Worm (Caenorhabditis elegans): Measurements from ENCODE around the gene scl-23.

scl-23 gene

ce11 chrIV:89991-90390 is at the start of gene scl-23:
Gene scl-23, minus strand, starts transcription at chrIV:90091.
- TF ChIP-seq fos-1 (tag; optimal IDR thresholded peaks at IDR 0.05) (no peak), pqm-1 (tag; optimal IDR thresholded peaks at IDR 0.05) (no peak), elt-2 (tag; optimal IDR thresholded peaks at IDR 0.05) (no peak), egl-27 (tag; optimal IDR thresholded peaks at IDR 0.05) (no peak), lin-15B (tag; optimal IDR thresholded peaks at IDR 0.05) (no peak), ama-1 (optimal IDR thresholded peaks at IDR 0.05) (no peak), ztf-11 (tag; optimal IDR thresholded peaks at IDR 0.05) (no peak), elt-3 (tag; optimal IDR thresholded peaks at IDR 0.05) (no peak), ceh-82 (tag; optimal IDR thresholded peaks at IDR 0.05) (no peak), skn-1 (tag; optimal IDR thresholded peaks at IDR 0.05) (no peak), ztf-4 (tag; optimal IDR thresholded peaks at IDR 0.05) (no peak), vab-15 (tag; optimal IDR thresholded peaks at IDR 0.05) (no peak), pax-3 (tag; optimal IDR thresholded peaks at IDR 0.05) (no peak), zag-1 (tag; optimal IDR thresholded peaks at IDR 0.05) (no peak), unc-86 (tag; optimal IDR thresholded peaks at IDR 0.05) (no peak), dsc-1 (tag; optimal IDR thresholded peaks at IDR 0.05) (no peak)

ce11 chrIV:139652-140051 is 49.8 kb upstream of the scl-23 start:
- TF ChIP-seq nhr-76 (tag; optimal IDR thresholded peaks at IDR 0.05) (no peak), ceh-8 (GFP tag; optimal IDR thresholded peaks at IDR 0.05) (peak; percentile 29), ceh-82 (tag; optimal IDR thresholded peaks at IDR 0.05) (no peak), nhr-19 (GFP tag; conservative IDR thresholded peaks at IDR 0.05) (no peak), sox-4 (tag; optimal IDR thresholded peaks at IDR 0.05) (no peak)

ce11 chrIV:133968-134367 is 44.1 kb upstream of the scl-23 start:
- TF ChIP-seq zip-4 (GFP tag; optimal IDR thresholded peaks at IDR 0.05), result no peak
- TF ChIP-seq nhr-47 (tag; optimal IDR thresholded peaks at IDR 0.05), result peak; percentile 33
- TF ChIP-seq zag-1 (tag; optimal IDR thresholded peaks at IDR 0.05), result no peak
- TF ChIP-seq fkh-8 (tag; optimal IDR thresholded peaks at IDR 0.05), result peak; percentile 55
- TF ChIP-seq mdl-1 (tag; optimal IDR thresholded peaks at IDR 0.05), result no peak
- peak; percentile 53 for TF ChIP-seq egl-13 (tag; optimal IDR thresholded peaks at IDR 0.05)
- TF ChIP-seq dsc-1 (tag; optimal IDR thresholded peaks at IDR 0.05), result peak; percentile 83
- no peak for TF ChIP-seq ztf-4 (tag; optimal IDR thresholded peaks at IDR 0.05)
- TF ChIP-seq fkh-4 (tag; optimal IDR thresholded peaks at IDR 0.05; ENCODE audit: borderline replicate concordance), result no peak

- no peak for TF ChIP-seq mab-9 (GFP tag; IDR thresholded peaks at IDR 0.05)
- peak; percentile 18 for TF ChIP-seq tbx-2 (tag; optimal IDR thresholded peaks at IDR 0.05)
- peak in 1 of 3 experiments; percentile 25 for TF ChIP-seq ceh-82 (tag; optimal IDR thresholded peaks at IDR 0.05)
- TF ChIP-seq mef-2 (tag; optimal IDR thresholded peaks at IDR 0.05), result no peak
- no peak for TF ChIP-seq hlh-17 (GFP tag; optimal IDR thresholded peaks at IDR 0.05; ENCODE audit: borderline replicate concordance)
- peak; percentile 67 for TF ChIP-seq egl-13 (tag; optimal IDR thresholded peaks at IDR 0.05)
- peak; percentile 49 for TF ChIP-seq xbp-1 (tag; optimal IDR thresholded peaks at IDR 0.05)
- no peak for TF ChIP-seq mep-1 (tag; optimal IDR thresholded peaks at IDR 0.05)
- TF ChIP-seq egl-27 (tag; optimal IDR thresholded peaks at IDR 0.05), result no peak
- TF ChIP-seq Y116A8C.19 (tag; optimal IDR thresholded peaks at IDR 0.05; ENCODE audit: borderline replicate concordance), result no peak
- TF ChIP-seq mdl-1 (tag; optimal IDR thresholded peaks at IDR 0.05), result no peak
- TF ChIP-seq isw-1 (GFP tag; IDR thresholded peaks at IDR 0.05), result no peak
- no peak for TF ChIP-seq lir-3 (tag; optimal IDR thresholded peaks at IDR 0.05; ENCODE audit: poor library complexity)
- TF ChIP-seq lin-39 (tag; optimal IDR thresholded peaks at IDR 0.05), result no peak
- peak; percentile 73 for TF ChIP-seq fkh-8 (tag; optimal IDR thresholded peaks at IDR 0.05)
- no peak for TF ChIP-seq snpc-4 (tag; optimal IDR thresholded peaks at IDR 0.05)
- TF ChIP-seq nhr-47 (tag; optimal IDR thresholded peaks at IDR 0.05), result peak; percentile 42
- no peak for TF ChIP-seq aly-2 (tag; optimal IDR thresholded peaks at IDR 0.05)
- no peak for TF ChIP-seq sup-37 (GFP tag; optimal IDR thresholded peaks at IDR 0.05)
- TF ChIP-seq nhr-90 (tag; optimal IDR thresholded peaks at IDR 0.05; ENCODE audit: poor library complexity), result no peak
- TF ChIP-seq tlp-1 (tag; optimal IDR thresholded peaks at IDR 0.05), result no peak
- no peak for TF ChIP-seq nhr-28 (tag; optimal IDR thresholded peaks at IDR 0.05)
- TF ChIP-seq aha-1 (tag; optimal IDR thresholded peaks at IDR 0.05), result no peak
- TF ChIP-seq lin-35 (GFP tag; optimal IDR thresholded peaks at IDR 0.05), result peak in 1 of 2 experiments; percentile 4
- peak; percentile 33 for TF ChIP-seq swsn-7 (tag; optimal IDR thresholded peaks at IDR 0.05)
- TF ChIP-seq unc-86 (tag; optimal IDR thresholded peaks at IDR 0.05), result peak; percentile 61
- no peak for TF ChIP-seq unc-98 (GFP tag; IDR thresholded peaks at IDR 0.05)
- peak in 1 of 2 experiments; percentile 40 for TF ChIP-seq lsy-2 (tag; optimal IDR thresholded peaks at IDR 0.05)
- TF ChIP-seq unc-130 (tag; optimal IDR thresholded peaks at IDR 0.05), result no peak
Observed at ce11 chrIV:132095-132494, 42.2 kb upstream of the scl-23 start, which contains the start of gene daf-1. Gene daf-1, plus strand, starts transcription at chrIV:132416.
